Fruit fly (Drosophila melanogaster) whole organism, embryonic: ENCODE measurements around the gene Tom40.
"Not testable (repeated sequence)": the region's sequence is repeated elsewhere in the genome, so short reads cannot be mapped to it uniquely, and the experiment has no call there.

Experiments
- Ada2b ChIP-seq: fragments of 200-800 bp; sonication (Bioruptor generic); IDR thresholded peaks from 2 replicates; pipeline ENCODE4 v1.3.6; 2022; ENCODE audit warnings: missing biosample characterization, missing genetic modification characterization
- Adf1 ChIP-seq: fragments of 200-800 bp; sonication (Bioruptor generic); IDR thresholded peaks from 2 replicates; pipeline ENCODE4 v1.3.6; 2022; ENCODE audit warnings: missing biosample characterization, missing genetic modification characterization
- Aef1 ChIP-seq: fragments of 200-800 bp; sonication (Bioruptor generic); IDR thresholded peaks from 3 replicates; pipeline ENCODE4 v1.3.6; 2022; ENCODE audit warnings: missing biosample characterization, missing genetic modification characterization
- CG10959 ChIP-seq: fragments of 200-800 bp; sonication (Bioruptor generic); IDR thresholded peaks from 2 replicates; pipeline ENCODE4 v1.3.6; 2022; ENCODE audit warnings: missing biosample characterization, missing genetic modification characterization
- CG12071 ChIP-seq: fragments of 200-800 bp; sonication (Bioruptor generic); optimal IDR thresholded peaks from 3 replicates; lab custom pipeline; 2018; ENCODE audit warnings: missing biosample characterization, mild to moderate bottlenecking, missing genetic modification characterization
- CG12391 ChIP-seq: fragments of 200-800 bp; sonication (Bioruptor generic); optimal IDR thresholded peaks from 3 replicates; lab custom pipeline; 2018; ENCODE audit warnings: missing biosample characterization, mild to moderate bottlenecking, missing genetic modification characterization, moderate library complexity
- CG13424 ChIP-seq: fragments of 200-800 bp; sonication (Bioruptor generic); optimal IDR thresholded peaks from 2 replicates; lab custom pipeline; 2019; ENCODE audit warnings: missing biosample characterization, mild to moderate bottlenecking, missing genetic modification characterization, moderate library complexity
- CG17361 ChIP-seq: fragments of 200-800 bp; sonication (Bioruptor generic); IDR thresholded peaks from 3 replicates; pipeline ENCODE4 v1.3.6; 2022; ENCODE audit warnings: missing biosample characterization, missing genetic modification characterization
- CG18262 ChIP-seq: fragments of 200-800 bp; optimal IDR thresholded peaks from 3 replicates; lab custom pipeline; 2019; ENCODE audit warnings: missing biosample characterization, mild to moderate bottlenecking, missing genetic modification characterization, moderate library complexity
- CG3407 ChIP-seq: fragments of 200-800 bp; sonication (Bioruptor generic); optimal IDR thresholded peaks from 2 replicates; lab custom pipeline; 2018; ENCODE audit warnings: missing biosample characterization, mild to moderate bottlenecking, missing genetic modification characterization
- CG4820 ChIP-seq: fragments of 200-800 bp; sonication (Bioruptor generic); optimal IDR thresholded peaks from 3 replicates; lab custom pipeline; 2016; ENCODE audit warnings: missing biosample characterization, missing genetic modification characterization
- CG4854 ChIP-seq: fragments of 200-800 bp; sonication (Bioruptor generic); optimal IDR thresholded peaks from 2 replicates; lab custom pipeline; 2016; ENCODE audit warnings: missing biosample characterization, missing genetic modification characterization, inconsistent platforms
- CG6854 ChIP-seq: fragments of 200-800 bp; sonication (Bioruptor generic); optimal IDR thresholded peaks from 3 replicates; lab custom pipeline; 2017; ENCODE audit warnings: missing biosample characterization, mild to moderate bottlenecking, missing genetic modification characterization
- CG7357 ChIP-seq: fragments of 200-800 bp; sonication (Bioruptor generic); IDR thresholded peaks from 3 replicates; pipeline ENCODE4 v1.3.6; 2022; ENCODE audit warnings: missing biosample characterization, missing genetic modification characterization
- CG8290 ChIP-seq, 3 experiments: fragments of 200-800 bp; sonication (Bioruptor generic); optimal IDR thresholded peaks; 2 replicates each; lab custom pipeline; 2016 to 2019; ENCODE audit warnings: missing biosample characterization in 3 of 3, missing genetic modification characterization in 3 of 3, mild to moderate bottlenecking in 2 of 3, moderate library complexity in 1 of 3
- CHES-1-like ChIP-seq: fragments of 200-800 bp; sonication (Bioruptor generic); optimal IDR thresholded peaks from 2 replicates; lab custom pipeline; 2016; ENCODE audit warnings: missing biosample characterization, missing genetic modification characterization
- Camta ChIP-seq: fragments of 200-800 bp; sonication (Bioruptor generic); optimal IDR thresholded peaks from 2 replicates; lab custom pipeline; 2016; ENCODE audit warnings: missing biosample characterization, missing genetic modification characterization
- D ChIP-seq, 2 experiments: fragments of 200-800 bp in 1 of 2; fragments of >200 bp in 1 of 2; sonication (Bioruptor generic) in 1 of 2; optimal IDR thresholded peaks; 2 replicates in 1 of 2; 3 replicates in 1 of 2; lab custom pipeline; 2017; ENCODE audit warnings: mild to moderate bottlenecking in 1 of 2, missing biosample characterization in 1 of 2, missing genetic modification characterization in 1 of 2, missing genetic modification reagents in 1 of 2
- D19B ChIP-seq: fragments of 200-800 bp; sonication (Bioruptor generic); optimal IDR thresholded peaks from 2 replicates; lab custom pipeline; 2017; ENCODE audit warnings: missing biosample characterization, mild to moderate bottlenecking, missing genetic modification characterization
- E2f1 ChIP-seq: fragments of 200-800 bp; sonication (Bioruptor generic); IDR thresholded peaks from 2 replicates; pipeline ENCODE4 v1.3.6; 2022; ENCODE audit warnings: missing biosample characterization, missing genetic modification characterization
- Ets65A ChIP-seq: fragments of 200-800 bp; sonication (Bioruptor generic); peaks from one replicate; lab custom pipeline; 2016; ENCODE audit warnings: missing biosample characterization, missing genetic modification characterization
- GATAe ChIP-seq: fragments of 200-800 bp; sonication (Bioruptor generic); conservative IDR thresholded peaks from 2 replicates; pipeline ENCODE4 v1.3.6; 2022; ENCODE audit warnings: missing biosample characterization, missing genetic modification characterization
- HHEX ChIP-seq: fragments of 200-800 bp; sonication (Bioruptor generic); optimal IDR thresholded peaks from 3 replicates; lab custom pipeline; 2017; ENCODE audit warnings: missing biosample characterization, mild to moderate bottlenecking, missing genetic modification characterization, missing genetic modification reagents
- Hand ChIP-seq: fragments of 200-800 bp; sonication (Bioruptor generic); optimal IDR thresholded peaks from 2 replicates; lab custom pipeline; 2017; ENCODE audit warnings: mild to moderate bottlenecking, missing biosample characterization, missing genetic modification reagents, missing genetic modification characterization
- Hmr ChIP-seq: fragments of 200-800 bp; sonication (Bioruptor generic); optimal IDR thresholded peaks from 3 replicates; lab custom pipeline; 2017; ENCODE audit warnings: mild to moderate bottlenecking, missing biosample characterization, missing genetic modification reagents, missing genetic modification characterization
- Meics ChIP-seq: fragments of 200-800 bp; sonication (Bioruptor generic); optimal IDR thresholded peaks from 2 replicates; lab custom pipeline; 2017; ENCODE audit warnings: missing biosample characterization, mild to moderate bottlenecking, missing genetic modification characterization
- Mrtf ChIP-seq: fragments of 200-800 bp; sonication (Bioruptor generic); IDR thresholded peaks from 3 replicates; pipeline ENCODE4 v1.3.6; 2022; ENCODE audit warnings: missing biosample characterization, missing genetic modification characterization
- Side ChIP-seq: fragments of 200-800 bp; sonication (Bioruptor generic); optimal IDR thresholded peaks from 2 replicates; lab custom pipeline; 2016; ENCODE audit warnings: missing biosample characterization, missing genetic modification characterization
- Sox102F ChIP-seq: fragments of 200-800 bp; sonication (Bioruptor generic); optimal IDR thresholded peaks from 2 replicates; lab custom pipeline; 2018; ENCODE audit warnings: missing biosample characterization, mild to moderate bottlenecking, missing genetic modification characterization, moderate library complexity
- Xrp1 ChIP-seq: fragments of 200-800 bp; sonication (Bioruptor generic); IDR thresholded peaks from 2 replicates; pipeline ENCODE4 v1.3.6; 2022; ENCODE audit warnings: missing biosample characterization, missing genetic modification characterization
- al ChIP-seq: fragments of 200-800 bp; sonication (Bioruptor generic); IDR thresholded peaks from 2 replicates; pipeline ENCODE4 v1.3.6; 2022; ENCODE audit warnings: missing biosample characterization, missing genetic modification characterization
- bigmax ChIP-seq: fragments of 200-800 bp; sonication (Bioruptor generic); optimal IDR thresholded peaks from 2 replicates; lab custom pipeline; 2018; ENCODE audit warnings: missing biosample characterization, mild to moderate bottlenecking, missing genetic modification characterization
- caup ChIP-seq: fragments of 200-800 bp; sonication (Bioruptor generic); optimal IDR thresholded peaks from 3 replicates; lab custom pipeline; 2017; ENCODE audit warnings: missing biosample characterization, mild to moderate bottlenecking, missing genetic modification characterization, moderate library complexity; ENCODE audit not compliant: severe bottlenecking
- fd64A ChIP-seq: fragments of 200-800 bp; sonication (Bioruptor generic); optimal IDR thresholded peaks from 3 replicates; lab custom pipeline; 2018; ENCODE audit warnings: missing biosample characterization, mild to moderate bottlenecking, missing genetic modification characterization
- klu ChIP-seq: fragments of 200-800 bp; sonication (Bioruptor generic); IDR thresholded peaks from 2 replicates; pipeline ENCODE4 v1.3.6; 2022; ENCODE audit warnings: missing biosample characterization, missing genetic modification characterization
- lov ChIP-seq, 2 experiments: fragments of 200-800 bp in 1 of 2; fragments of >200 bp in 1 of 2; sonication (Bioruptor generic) in 1 of 2; IDR thresholded peaks in 1 of 2; optimal IDR thresholded peaks in 1 of 2; 2 replicates in 1 of 2; 3 replicates in 1 of 2; pipeline versions ENCODE4 v1.3.6 to Lab custom; 2017 to 2022; ENCODE audit warnings: missing biosample characterization in 1 of 2, missing genetic modification characterization in 1 of 2
- phol ChIP-seq: fragments of 200-800 bp; sonication (Bioruptor generic); optimal IDR thresholded peaks from 3 replicates; lab custom pipeline; 2018; ENCODE audit warnings: missing biosample characterization, mild to moderate bottlenecking, missing genetic modification characterization, moderate library complexity
- prd ChIP-seq, 3 experiments: fragments of >200 bp in 2 of 3; fragments of 200-800 bp in 1 of 3; sonication (Bioruptor generic) in 1 of 3; optimal IDR thresholded peaks in 2 of 3; IDR thresholded peaks in 1 of 3; 2 replicates in 2 of 3; 3 replicates in 1 of 3; pipeline versions ENCODE4 v1.3.6 to Lab custom; 2017 to 2022; ENCODE audit warnings: missing biosample characterization in 1 of 3, missing genetic modification characterization in 1 of 3
- repo ChIP-seq: fragments of 200-800 bp; sonication (Bioruptor generic); optimal IDR thresholded peaks from 2 replicates; lab custom pipeline; 2016; ENCODE audit warnings: missing biosample characterization, missing genetic modification characterization
- sens ChIP-seq: fragments of 200-800 bp; sonication (Bioruptor generic); peaks from one replicate; lab custom pipeline; 2016; ENCODE audit warnings: missing biosample characterization, missing genetic modification characterization
- shn ChIP-seq: fragments of 200-800 bp; sonication (Bioruptor generic); optimal IDR thresholded peaks from 3 replicates; lab custom pipeline; 2016; ENCODE audit warnings: missing biosample characterization, missing genetic modification characterization
- slp2 ChIP-seq: fragments of 200-800 bp; sonication (Bioruptor generic); optimal IDR thresholded peaks from 2 replicates; lab custom pipeline; 2016; ENCODE audit warnings: missing biosample characterization, missing genetic modification characterization
- unpg ChIP-seq: fragments of 200-800 bp; sonication (Bioruptor generic); optimal IDR thresholded peaks from 3 replicates; lab custom pipeline; 2018; ENCODE audit warnings: missing biosample characterization, mild to moderate bottlenecking, missing genetic modification characterization, moderate library complexity
- vvl ChIP-seq: fragments of 200-800 bp; sonication (Bioruptor generic); IDR thresholded peaks from 2 replicates; pipeline ENCODE4 v1.3.6; 2022; ENCODE audit warnings: missing biosample characterization, missing genetic modification characterization
- wdn ChIP-seq: fragments of 200-800 bp; sonication (Bioruptor generic); IDR thresholded peaks from 2 replicates; pipeline ENCODE4 v1.3.6; 2022; ENCODE audit warnings: missing biosample characterization, missing genetic modification characterization
- zfh1 ChIP-seq: fragments of 200-800 bp; sonication (Bioruptor generic); IDR thresholded peaks from 3 replicates; pipeline ENCODE4 v1.3.6; 2022; ENCODE audit warnings: missing biosample characterization, missing genetic modification characterization

Gene Tom40

dm6 chrX:7703001-7703864 is 33.5 kb upstream of the Tom40 start (continued):
- peak; percentile 72 for TF ChIP-seq E2f1
- peak; percentile 43 for TF ChIP-seq CG12391 (tag; lab: Kevin White, UChicago)
- TF ChIP-seq wdn: peak; percentile 47
- peak; percentile 1 for TF ChIP-seq CG4820 (GFP tag; lab: Kevin White, UChicago)
- TF ChIP-seq Hand (GFP tag; lab: Kevin White, UChicago): peak; percentile 64
- peak; percentile 47 for TF ChIP-seq CG8290 (GFP tag; optimal IDR thresholded peaks at IDR 0.05; lab: Kevin White, UChicago)
- peak in 1 of 2 experiments; percentile 78 for TF ChIP-seq CG8290 (tag; optimal IDR thresholded peaks at IDR 0.05; lab: Kevin White, UChicago)
- TF ChIP-seq Sox102F: peak; percentile 46
- TF ChIP-seq HHEX (GFP tag; lab: Kevin White, UChicago): peak; percentile 75
- peak; percentile 69 for TF ChIP-seq CG12071 (GFP tag; lab: Kevin White, UChicago)
- peak; percentile 83 for TF ChIP-seq vvl (GFP tag; lab: Robert Waterston, UW)
- TF ChIP-seq GATAe (GFP tag; lab: Robert Waterston, UW): 0 out of 2 replicates have a peak, but pooled peaks have one; percentile 19
- TF ChIP-seq slp2 (GFP tag; lab: Kevin White, UChicago): peak; percentile 94
- peak; percentile 58 for TF ChIP-seq unpg
- not testable (repeated sequence) for TF ChIP-seq prd, lov, D (optimal IDR thresholded peaks at IDR 0.05; lab: Kevin White, UChicago)
- peak; percentile 70 for TF ChIP-seq prd (GFP tag; IDR thresholded peaks at IDR 0.05; lab: Robert Waterston, UW)
- TF ChIP-seq lov (GFP tag; IDR thresholded peaks at IDR 0.05; lab: Robert Waterston, UW): peak; percentile 56; the same call in 1 of the 3 replicates
- peak; percentile 92 for TF ChIP-seq Ets65A (GFP tag; lab: Kevin White, UChicago)
- TF ChIP-seq D (GFP tag; optimal IDR thresholded peaks at IDR 0.05; lab: Kevin White, UChicago): peak; percentile 3
- TF ChIP-seq CG18262 (tag; lab: Kevin White, UChicago): peak; percentile 17
- peak; percentile 87 for TF ChIP-seq Adf1
- peak; percentile 58 for TF ChIP-seq fd64A (GFP tag; lab: Kevin White, UChicago)
- TF ChIP-seq repo (GFP tag; lab: Kevin White, UChicago): peak; percentile 32
- peak; percentile 13 for TF ChIP-seq caup (GFP tag; lab: Kevin White, UChicago)
- TF ChIP-seq bigmax (GFP tag; lab: Kevin White, UChicago): peak; percentile 15
- TF ChIP-seq al (GFP tag; lab: Robert Waterston, UW): peak; percentile 44
- peak; percentile 94 for TF ChIP-seq D19B (GFP tag; lab: Kevin White, UChicago)
- TF ChIP-seq Side (GFP tag; lab: Kevin White, UChicago): peak; percentile 93
- peak; percentile 33; the same call in 2 of the 3 replicates for TF ChIP-seq CG7357 (GFP tag; lab: Robert Waterston, UW)
- TF ChIP-seq Camta (GFP tag; lab: Kevin White, UChicago): peak; percentile 94
- peak; percentile 45 for TF ChIP-seq klu (GFP tag; lab: Robert Waterston, UW)
- peak; percentile 73 for TF ChIP-seq Mrtf
- TF ChIP-seq shn (GFP tag; lab: Kevin White, UChicago): peak; percentile 55
- TF ChIP-seq CG10959 (GFP tag; lab: Robert Waterston, UW): peak; percentile 33
- peak; percentile 70 for TF ChIP-seq Ada2b (GFP tag; lab: Robert Waterston, UW)
- TF ChIP-seq Hmr (GFP tag; lab: Kevin White, UChicago): peak; percentile 52
- peak; percentile 43; the same call in 1 of the 3 replicates for TF ChIP-seq CG17361 (GFP tag; lab: Robert Waterston, UW)
- peak; percentile 31 for TF ChIP-seq CG6854 (GFP tag; lab: Kevin White, UChicago)
- peak; percentile 23 for TF ChIP-seq phol (tag; lab: Kevin White, UChicago)
- peak; percentile 52 for TF ChIP-seq Aef1
- TF ChIP-seq CHES-1-like (GFP tag; lab: Kevin White, UChicago): peak; percentile 89
- TF ChIP-seq Xrp1 (GFP tag; lab: Robert Waterston, UW): peak; percentile 67
- peak; percentile 60 for TF ChIP-seq Meics
- TF ChIP-seq zfh1: peak; percentile 79
- peak; percentile 21 for TF ChIP-seq CG4854 (GFP tag; lab: Kevin White, UChicago)
- peak; percentile 20 for TF ChIP-seq CG3407 (GFP tag; lab: Kevin White, UChicago)
- peak; percentile 99 for TF ChIP-seq sens (GFP tag; lab: Kevin White, UChicago)
- peak; percentile 70 for TF ChIP-seq CG13424
